Worm (Caenorhabditis elegans) whole organism, late embryonic: ENCODE data around the gene K02C4.5.

Experiments used
- C08G9.2 ChIP-seq: sonication (generic microtip); optimal IDR thresholded peaks from 2 replicates; lab custom pipeline; 2016; ENCODE audit warnings: mild to moderate bottlenecking, missing genetic modification characterization, moderate library complexity, missing compliant biosample characterization
- C38D4.7 ChIP-seq: fragments of 200-800 bp; sonication (Bioruptor generic); optimal IDR thresholded peaks from 2 replicates; lab custom pipeline; 2018; ENCODE audit warnings: mild to moderate bottlenecking, missing genetic modification characterization, moderate library complexity, missing compliant biosample characterization
- K09A11.1 ChIP-seq: sonication (generic microtip); optimal IDR thresholded peaks from 2 replicates; lab custom pipeline; 2017; ENCODE audit warnings: antibody characterized with exemption, mild to moderate bottlenecking, missing genetic modification characterization, missing compliant biosample characterization; ENCODE audit not compliant: insufficient read depth
- ama-1 ChIP-seq: fragments of 150-350 bp; optimal IDR thresholded peaks from 2 replicates; lab custom pipeline; 2014
- ceh-14 ChIP-seq: sonication (generic microtip); optimal IDR thresholded peaks from 2 replicates; lab custom pipeline; 2016; ENCODE audit warnings: missing genotype, missing genetic modification characterization, missing compliant biosample characterization
- ceh-18 ChIP-seq: sonication (generic microtip); optimal IDR thresholded peaks from 2 replicates; lab custom pipeline; 2016; ENCODE audit warnings: missing genetic modification characterization, missing compliant biosample characterization
- ceh-24 ChIP-seq: sonication (generic microtip); optimal IDR thresholded peaks from 2 replicates; lab custom pipeline; 2016; ENCODE audit warnings: mild to moderate bottlenecking, missing genetic modification characterization, missing compliant biosample characterization
- ceh-31 ChIP-seq: sonication (generic microtip); optimal IDR thresholded peaks from 2 replicates; lab custom pipeline; 2016; ENCODE audit warnings: missing genetic modification characterization, missing compliant biosample characterization
- ceh-9 ChIP-seq: sonication (generic microtip); optimal IDR thresholded peaks from 2 replicates; lab custom pipeline; 2016; ENCODE audit warnings: mild to moderate bottlenecking, missing genetic modification characterization, inconsistent platforms, missing compliant biosample characterization
- dve-1 ChIP-seq: sonication (generic microtip); optimal IDR thresholded peaks from 2 replicates; lab custom pipeline; 2017; ENCODE audit warnings: antibody characterized with exemption, mild to moderate bottlenecking, missing genetic modification characterization, missing compliant biosample characterization
- elt-2 ChIP-seq: sonication (generic microtip); optimal IDR thresholded peaks from 2 replicates; lab custom pipeline; 2016; ENCODE audit warnings: missing genetic modification reagents, missing genetic modification characterization, missing compliant biosample characterization
- hlh-13 ChIP-seq: fragments of 200-800 bp; sonication (Bioruptor generic); optimal IDR thresholded peaks from 2 replicates; lab custom pipeline; 2018; ENCODE audit warnings: mild to moderate bottlenecking, missing genetic modification characterization, missing compliant biosample characterization
- hlh-30 ChIP-seq: sonication (generic microtip); optimal IDR thresholded peaks from 2 replicates; lab custom pipeline; 2017; ENCODE audit warnings: antibody characterized with exemption, missing genetic modification characterization, missing compliant biosample characterization; ENCODE audit not compliant: insufficient read depth
- hlh-8 ChIP-seq: sonication (generic microtip); optimal IDR thresholded peaks from 2 replicates; lab custom pipeline; 2016; ENCODE audit warnings: missing genotype, missing genetic modification characterization, missing compliant biosample characterization
- nfya-1 ChIP-seq: sonication (generic microtip); optimal IDR thresholded peaks from 2 replicates; lab custom pipeline; 2017; ENCODE audit warnings: missing genetic modification characterization, mild to moderate bottlenecking, missing compliant biosample characterization, antibody characterized with exemption, moderate library complexity
- nhr-232 ChIP-seq: sonication (generic microtip); optimal IDR thresholded peaks from 2 replicates; lab custom pipeline; 2016; ENCODE audit warnings: missing genetic modification characterization, missing compliant biosample characterization
- npax-4 ChIP-seq: sonication (generic microtip); optimal IDR thresholded peaks from 2 replicates; lab custom pipeline; 2016; ENCODE audit warnings: missing genetic modification characterization, missing compliant biosample characterization
- odd-2 ChIP-seq: sonication (generic microtip); optimal IDR thresholded peaks from 2 replicates; lab custom pipeline; 2017; ENCODE audit warnings: antibody characterized with exemption, mild to moderate bottlenecking, missing genetic modification characterization, missing compliant biosample characterization
- pag-3 ChIP-seq: sonication (generic microtip); optimal IDR thresholded peaks from 2 replicates; lab custom pipeline; 2016; ENCODE audit warnings: missing compliant biosample characterization, missing genetic modification characterization, borderline replicate concordance
- pat-9 ChIP-seq: fragments of 200-800 bp; sonication (Bioruptor generic); optimal IDR thresholded peaks from 2 replicates; lab custom pipeline; 2018; ENCODE audit warnings: mild to moderate bottlenecking, missing genetic modification characterization, moderate library complexity, missing compliant biosample characterization
- pha-2 ChIP-seq: sonication (generic microtip); optimal IDR thresholded peaks from 2 replicates; lab custom pipeline; 2017; ENCODE audit warnings: mild to moderate bottlenecking, missing genetic modification characterization, missing compliant biosample characterization
- pha-4 ChIP-seq: fragments of 150-350 bp; optimal IDR thresholded peaks from 2 replicates; lab custom pipeline; 2018; ENCODE audit warnings: missing biosample characterization, missing genetic modification reagents, missing genetic modification characterization
- pqm-1 ChIP-seq: sonication (generic microtip); optimal IDR thresholded peaks from 2 replicates; lab custom pipeline; 2016; ENCODE audit warnings: missing genetic modification characterization, missing compliant biosample characterization
- ref-2 ChIP-seq: sonication (generic microtip); optimal IDR thresholded peaks from 2 replicates; lab custom pipeline; 2016; ENCODE audit warnings: missing genetic modification characterization, missing compliant biosample characterization
- sox-4 ChIP-seq: sonication (generic microtip); optimal IDR thresholded peaks from 2 replicates; lab custom pipeline; 2017; ENCODE audit warnings: mild to moderate bottlenecking, missing genetic modification characterization, inconsistent platforms, missing compliant biosample characterization
- syd-9 ChIP-seq: sonication (generic microtip); optimal IDR thresholded peaks from 2 replicates; lab custom pipeline; 2016; ENCODE audit warnings: mild to moderate bottlenecking, missing genetic modification characterization, moderate library complexity, missing compliant biosample characterization
- ttx-3 ChIP-seq: sonication (generic microtip); optimal IDR thresholded peaks from 2 replicates; lab custom pipeline; 2016; ENCODE audit warnings: missing genetic modification reagents, missing genetic modification characterization, missing compliant biosample characterization
- unc-3 ChIP-seq, 2 experiments: fragments of 200-800 bp in 1 of 2; sonication (Bioruptor generic) in 1 of 2; sonication (generic microtip) in 1 of 2; conservative IDR thresholded peaks in 1 of 2; optimal IDR thresholded peaks in 1 of 2; 2 replicates each; pipeline versions ENCODE4 v1.3.6 to Lab custom; 2016 to 2022; ENCODE audit warnings: missing compliant biosample characterization in 2 of 2, missing genetic modification characterization in 2 of 2, missing genetic modification reagents in 1 of 2
- unc-42 ChIP-seq: sonication (generic microtip); optimal IDR thresholded peaks from 2 replicates; lab custom pipeline; 2016; ENCODE audit warnings: missing genotype, missing genetic modification characterization, missing compliant biosample characterization
- unc-86 ChIP-seq: sonication (generic microtip); optimal IDR thresholded peaks from 2 replicates; lab custom pipeline; 2016; ENCODE audit warnings: missing genetic modification characterization, missing compliant biosample characterization
- zip-5 ChIP-seq: sonication (generic microtip); optimal IDR thresholded peaks from 2 replicates; lab custom pipeline; 2016; ENCODE audit warnings: missing genetic modification characterization, missing compliant biosample characterization
- ztf-16 ChIP-seq: sonication (generic microtip); optimal IDR thresholded peaks from 2 replicates; lab custom pipeline; 2017; ENCODE audit warnings: missing genetic modification characterization, missing compliant biosample characterization

K02C4.5 gene

DNA sequence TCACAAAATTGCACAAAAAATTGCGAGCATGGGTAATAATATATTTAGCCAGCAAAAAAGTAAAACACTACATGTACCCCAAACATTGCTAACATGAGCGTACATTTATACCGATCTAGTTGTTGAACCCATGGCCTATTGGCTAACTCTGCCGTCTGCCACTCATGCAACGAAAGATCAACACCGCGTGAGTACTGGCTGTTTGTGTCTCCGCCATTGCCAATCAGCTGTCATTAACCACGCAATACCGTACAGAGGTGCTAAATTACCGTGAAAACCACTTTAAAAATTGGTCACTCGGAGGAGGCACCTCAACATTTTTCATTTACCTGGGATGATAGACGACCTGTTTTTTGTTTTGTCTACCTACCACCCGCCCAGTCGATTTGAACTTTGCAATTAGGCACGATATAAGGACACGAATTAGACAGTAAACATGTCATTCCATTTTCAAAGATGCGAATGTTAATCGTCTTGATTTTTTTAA is 2.9 kb upstream of the K02C4.5 start, which contains the start of gene K02C4.2 (continued):
- peak; percentile 57 for TF ChIP-seq hlh-13 (GFP tag; lab: Kevin White, UChicago)
- TF ChIP-seq nfya-1 (tag; lab: Kevin White, UChicago), result peak; percentile 51
- peak; percentile 12 for TF ChIP-seq odd-2 (tag; lab: Kevin White, UChicago)
- TF ChIP-seq K09A11.1 (tag; lab: Kevin White, UChicago), result peak; percentile 63
- TF ChIP-seq nhr-232 (tag; lab: Kevin White, UChicago), result peak; percentile 64
- TF ChIP-seq C38D4.7, result peak; percentile 55
- peak; percentile 67 for TF ChIP-seq ztf-16 (tag; lab: Kevin White, UChicago)
- no peak for TF ChIP-seq pha-4 (tag; lab: Kevin White, UChicago)
- peak; percentile 18 for TF ChIP-seq npax-4 (tag; lab: Kevin White, UChicago)
- TF ChIP-seq unc-86 (tag; lab: Kevin White, UChicago), result peak; percentile 37

DNA sequence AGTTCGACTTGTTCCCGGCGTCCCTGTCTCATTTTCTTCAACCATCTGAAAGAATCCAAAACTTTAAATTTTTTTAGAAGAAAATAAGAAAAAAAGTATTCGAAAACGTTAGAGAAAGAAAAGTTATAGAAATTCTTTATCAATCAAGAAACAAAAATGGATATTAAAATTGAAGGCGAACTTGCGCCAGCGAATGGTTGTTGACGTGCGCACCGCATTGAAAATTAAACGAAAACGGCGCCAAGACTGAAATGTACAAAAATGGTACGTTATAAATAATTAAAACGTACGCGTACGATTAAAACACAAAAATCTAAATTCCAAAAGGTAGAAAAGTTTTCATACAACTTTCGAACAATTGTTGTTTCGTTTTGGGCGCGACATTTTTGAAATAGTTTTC is 8.6 kb downstream of the K02C4.5 start, which contains the start of gene K02C4.3:
Gene K02C4.3, minus strand, starts transcription at position 51 of the 400 bp plus-strand sequence.
- peak; percentile 23 for TF ChIP-seq nfya-1 (tag; lab: Kevin White, UChicago)
- peak; percentile 43 for TF ChIP-seq unc-42 (tag; lab: Kevin White, UChicago)
- peak; percentile 25 for TF ChIP-seq ceh-31 (tag; lab: Kevin White, UChicago)
- TF ChIP-seq ttx-3 (tag; lab: Kevin White, UChicago), result no peak
- peak; percentile 0 for TF ChIP-seq elt-2 (tag; lab: Kevin White, UChicago)

DNA sequence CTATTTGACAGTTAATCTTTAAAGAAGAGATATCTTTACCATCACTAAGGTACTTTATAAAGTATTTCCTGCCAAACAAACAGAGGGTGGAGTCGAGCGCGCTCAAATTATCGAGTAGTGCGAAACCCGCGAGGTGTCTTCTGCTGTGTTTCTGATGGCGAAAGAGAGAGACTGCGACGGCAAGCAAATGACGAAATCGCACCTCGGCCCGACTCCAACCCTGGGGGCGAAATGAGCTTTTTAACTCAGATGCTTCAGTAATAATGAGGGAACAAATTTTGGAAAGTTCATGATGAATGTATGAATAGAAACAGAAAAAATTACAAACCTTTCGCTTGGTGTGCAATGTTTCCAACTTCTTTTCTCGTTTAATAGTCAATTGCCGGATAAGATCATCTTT is 13.3 kb downstream of the K02C4.5 start:
- TF ChIP-seq ceh-31 (tag; lab: Kevin White, UChicago), result no peak
- no peak for TF ChIP-seq pat-9
- TF ChIP-seq hlh-8 (tag; lab: Kevin White, UChicago), result no peak
- no peak for TF ChIP-seq hlh-30
- TF ChIP-seq ref-2 (tag; lab: Kevin White, UChicago), result peak; percentile 4
- peak; percentile 12 for TF ChIP-seq ama-1 (lab: Kevin White, UChicago)
- TF ChIP-seq nfya-1 (tag; lab: Kevin White, UChicago), result no peak
- TF ChIP-seq dve-1 (tag; lab: Kevin White, UChicago), result peak; percentile 56
- no peak for TF ChIP-seq pha-2
- TF ChIP-seq C08G9.2 (tag; lab: Kevin White, UChicago), result no peak
- no peak for TF ChIP-seq ceh-14 (tag; lab: Kevin White, UChicago)
- TF ChIP-seq unc-3 (GFP tag; conservative IDR thresholded peaks at IDR 0.05; lab: Robert Waterston, UW), result no peak
- no peak for TF ChIP-seq unc-3 (tag; optimal IDR thresholded peaks at IDR 0.05; lab: Kevin White, UChicago)
- TF ChIP-seq ceh-18 (tag; lab: Kevin White, UChicago), result no peak

DNA sequence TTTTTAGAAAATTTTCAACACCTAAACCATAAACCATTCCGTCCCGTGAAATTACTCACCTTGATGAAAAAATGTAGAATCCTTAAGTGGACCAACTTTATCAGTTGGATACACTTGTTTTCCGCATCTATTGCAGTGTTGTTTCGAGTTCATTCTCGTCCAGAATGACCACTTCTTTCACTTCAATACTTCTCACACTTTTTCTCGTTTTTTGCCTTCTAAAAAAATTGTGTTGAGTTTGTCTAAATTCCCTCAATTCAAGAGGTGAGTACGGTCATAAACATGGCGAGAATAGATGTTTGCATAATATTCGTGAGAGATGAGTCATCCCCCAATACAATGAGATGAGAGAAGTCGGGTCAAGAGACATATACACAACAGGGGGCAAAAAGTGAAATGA is 14.3 kb downstream of the K02C4.5 start, which contains the start of gene ltd-1:
Gene ltd-1, minus strand, starts transcription at position 218 of the 400 bp plus-strand sequence.
- TF ChIP-seq pqm-1 (tag; lab: Kevin White, UChicago) (no peak), ref-2 (tag; lab: Kevin White, UChicago) (no peak), ceh-18 (tag; lab: Kevin White, UChicago) (no peak), nfya-1 (tag; lab: Kevin White, UChicago) (no peak), unc-3 (GFP tag; conservative IDR thresholded peaks at IDR 0.05; lab: Robert Waterston, UW) (no peak), unc-3 (tag; optimal IDR thresholded peaks at IDR 0.05; lab: Kevin White, UChicago) (no peak), ceh-9 (tag; lab: Kevin White, UChicago) (no peak)

DNA sequence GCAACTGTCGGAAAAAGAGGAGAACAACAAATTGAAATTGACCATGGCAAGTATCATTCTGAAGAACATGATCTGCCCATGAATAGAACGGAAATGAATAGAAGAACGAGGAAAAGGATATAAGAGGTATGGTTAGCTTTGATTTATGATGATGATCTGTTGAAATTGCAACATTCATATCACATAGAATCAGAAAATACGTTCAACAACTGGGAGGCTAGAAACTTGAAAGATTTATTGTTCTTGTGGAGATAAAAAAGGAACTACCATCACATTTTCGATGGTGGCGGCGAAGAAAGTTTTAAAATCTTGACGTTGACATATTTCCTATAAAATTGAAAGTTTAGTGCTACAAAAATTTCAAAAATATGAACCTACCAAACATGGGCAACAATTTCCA is 15.0 kb downstream of the K02C4.5 start:
- TF ChIP-seq elt-2 (tag; lab: Kevin White, UChicago) (no peak), dve-1 (tag; lab: Kevin White, UChicago) (no peak), nfya-1 (tag; lab: Kevin White, UChicago) (no peak), unc-42 (tag; lab: Kevin White, UChicago) (no peak), K09A11.1 (tag; lab: Kevin White, UChicago) (no peak), ceh-9 (tag; lab: Kevin White, UChicago) (no peak), zip-5 (tag; lab: Kevin White, UChicago) (no peak), pag-3 (tag; lab: Kevin White, UChicago) (no peak), syd-9 (no peak), sox-4 (no peak), hlh-13 (GFP tag; lab: Kevin White, UChicago) (no peak), ztf-16 (tag; lab: Kevin White, UChicago) (no peak), ceh-24 (tag; lab: Kevin White, UChicago) (no peak), nhr-232 (tag; lab: Kevin White, UChicago) (no peak)
